Worm (Caenorhabditis elegans) whole organism, dauer: ENCODE data around the gene W06F12.3.
"Not testable (repeated sequence)": the region's sequence is repeated elsewhere in the genome, so short reads cannot be mapped to it uniquely, and the experiment has no call there.

Experiments
- unc-62 ChIP-seq: sonication (generic microtip); optimal IDR thresholded peaks from 2 replicates; lab custom pipeline; 2017; ENCODE audit warnings: missing biosample characterization, missing genetic modification reagents, missing genetic modification characterization

The W06F12.3 gene

ce11 chrIII:13751144-13751543 lies 16.3 kb downstream of the W06F12.3 start, which contains the start of gene mlc-7:
Gene mlc-7, plus strand, starts transcription at chrIII:13751444.
- not testable (repeated sequence) for TF ChIP-seq unc-62 (GFP tag; lab: Kevin White, UChicago)

DNA sequence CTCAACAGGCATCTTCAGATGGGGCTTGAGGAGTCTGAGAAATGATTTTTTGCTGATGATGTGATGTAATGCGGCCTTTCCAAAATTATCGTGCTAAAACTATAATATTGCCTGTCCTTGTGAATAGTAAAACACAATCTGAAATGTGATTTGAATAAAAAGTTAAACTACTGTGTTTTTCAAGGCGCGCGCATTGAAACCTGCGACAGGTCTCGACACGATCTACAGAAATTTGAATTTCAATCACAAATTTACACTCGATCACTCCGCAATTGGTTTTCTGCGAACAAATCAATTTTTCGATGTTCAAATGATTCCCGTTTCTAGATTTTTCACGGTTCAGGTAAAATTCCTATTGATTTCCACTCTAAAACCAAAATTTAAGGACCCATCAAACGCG lies 20.9 kb downstream of the W06F12.3 start, which contains the start of gene toca-2:
toca-2 (plus strand) TSS at position 208 of the 400 bp plus-strand sequence.
- no peak for TF ChIP-seq unc-62 (GFP tag; lab: Kevin White, UChicago)

ce11 chrIII:13759691-13760090 lies 24.9 kb downstream of the W06F12.3 start:
- TF ChIP-seq unc-62 (GFP tag; lab: Kevin White, UChicago): no peak

ce11 chrIII:13761022-13761421 lies 26.2 kb downstream of the W06F12.3 start:
- no peak for TF ChIP-seq unc-62 (GFP tag; lab: Kevin White, UChicago)

DNA sequence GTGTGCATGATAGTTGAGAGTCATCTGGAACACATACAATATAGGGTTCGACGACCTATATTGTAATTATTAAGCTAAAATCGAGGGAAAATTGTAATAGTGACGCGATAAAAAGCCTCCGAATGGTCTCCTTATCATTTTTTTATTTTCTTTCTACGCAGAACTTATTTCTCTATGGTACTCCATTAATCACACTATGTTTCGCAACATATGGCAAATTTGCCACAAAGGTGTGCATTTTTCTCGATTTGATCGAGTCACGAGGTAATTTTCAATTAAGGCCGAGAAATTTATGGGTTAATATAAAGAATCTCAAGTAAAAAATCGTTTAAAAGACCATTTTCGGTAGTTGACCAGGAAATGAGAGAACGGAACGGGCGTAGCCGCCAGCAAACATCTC lies 27.2 kb downstream of the W06F12.3 start, which contains the start of gene dbn-1:
dbn-1 (minus strand) TSS at position 24 of the 400 bp plus-strand sequence.
- no peak for TF ChIP-seq unc-62 (GFP tag; lab: Kevin White, UChicago)

DNA sequence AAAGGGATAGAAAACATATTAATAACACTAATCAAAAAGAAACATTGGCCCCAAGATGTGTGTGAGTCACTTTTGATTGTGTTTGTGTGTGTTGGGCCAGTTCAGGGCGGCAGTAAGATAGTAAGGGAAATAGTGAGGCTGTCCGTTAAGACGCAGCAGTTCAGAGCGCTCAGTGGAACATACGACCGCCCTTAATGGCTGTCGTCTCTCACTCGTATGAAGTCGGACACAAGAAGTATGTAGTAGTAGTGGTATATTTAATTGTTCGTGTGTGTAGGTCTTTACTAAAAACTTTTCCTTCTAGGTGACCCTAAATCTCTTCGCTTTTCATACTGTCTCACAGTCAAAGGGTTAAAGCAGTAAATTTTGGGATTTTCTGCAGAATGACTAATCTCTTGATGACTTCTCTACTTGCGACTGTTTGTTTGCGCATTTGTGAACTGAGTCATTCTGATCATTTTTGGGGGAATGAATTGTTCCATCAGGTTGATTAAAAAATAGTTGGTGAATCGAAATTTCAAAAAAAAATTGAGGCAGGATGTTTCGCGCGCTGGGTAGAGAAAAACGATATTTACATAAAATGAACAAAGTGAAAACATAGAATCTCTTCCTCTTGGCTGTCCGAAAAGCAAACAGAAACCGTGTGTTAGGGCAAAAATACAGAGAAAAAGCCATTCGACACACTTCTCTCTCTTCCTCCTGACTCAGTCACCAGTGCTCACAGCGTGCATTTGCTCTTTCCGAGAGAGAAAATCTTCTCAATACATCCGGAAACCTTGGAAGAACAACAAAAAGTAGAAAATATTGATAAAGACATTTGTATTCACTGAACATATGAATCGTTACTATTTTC lies 28.7 kb downstream of the W06F12.3 start:
- TF ChIP-seq unc-62 (GFP tag; lab: Kevin White, UChicago): no peak

DNA sequence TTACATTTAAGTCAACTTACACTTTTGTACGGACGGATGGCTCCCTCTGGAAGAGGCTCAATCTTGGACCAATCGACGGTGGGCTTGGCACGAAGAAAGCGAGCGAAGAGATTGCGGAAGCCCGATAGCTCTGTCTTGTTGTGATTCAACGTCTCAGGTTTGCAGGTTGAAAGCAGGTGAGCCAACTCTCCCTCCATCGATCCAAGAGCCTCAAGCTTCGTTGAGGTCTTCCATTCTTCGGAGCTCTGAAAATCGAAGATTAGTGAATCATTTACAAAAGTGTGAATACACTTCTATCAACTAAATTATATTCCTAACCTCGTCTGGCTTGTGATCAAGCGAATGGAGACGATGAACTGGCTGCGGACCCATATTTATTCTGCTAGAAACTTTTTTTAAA lies 31.0 kb downstream of the W06F12.3 start:
- TF ChIP-seq unc-62 (GFP tag; lab: Kevin White, UChicago): no peak

ce11 chrIII:13766704-13767323 lies 32.0 kb downstream of the W06F12.3 start:
- TF ChIP-seq unc-62 (GFP tag; lab: Kevin White, UChicago): no peak

DNA sequence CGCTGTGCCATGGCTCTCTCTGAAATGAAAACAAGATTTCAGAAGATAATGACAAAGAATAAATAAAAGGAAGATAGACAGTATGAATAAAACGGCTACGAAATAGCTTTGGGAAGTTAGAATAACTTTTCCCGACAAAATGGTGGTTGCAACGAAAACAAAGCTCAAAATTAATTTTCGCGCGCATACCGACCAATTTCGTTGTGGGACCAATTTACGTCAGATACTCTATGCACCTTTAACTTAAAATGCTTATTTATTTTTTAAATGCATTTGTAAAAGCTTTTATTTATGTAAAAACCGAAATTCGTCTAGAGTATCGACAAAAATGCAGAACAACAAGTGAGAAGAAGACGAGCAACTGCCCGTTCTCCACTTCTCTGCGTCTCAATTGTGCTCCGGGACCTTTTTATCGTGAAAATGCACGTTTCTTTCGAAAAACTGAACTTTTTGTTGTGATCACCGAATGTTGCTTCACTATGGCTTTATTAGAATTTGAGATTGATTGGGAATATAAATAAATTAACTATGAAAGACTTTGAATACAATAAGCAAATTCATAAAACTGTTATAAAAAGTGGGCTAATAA lies 33.3 kb downstream of the W06F12.3 start, which contains the start of gene rml-1:
rml-1 (minus strand) TSS at position 19 of the 589 bp plus-strand sequence.
- no peak for TF ChIP-seq unc-62 (GFP tag; lab: Kevin White, UChicago)

- no peak for TF ChIP-seq unc-62 (GFP tag; lab: Kevin White, UChicago)
Observed at ce11 chrIII:13770017-13770416, 35.2 kb downstream of the W06F12.3 start.

DNA sequence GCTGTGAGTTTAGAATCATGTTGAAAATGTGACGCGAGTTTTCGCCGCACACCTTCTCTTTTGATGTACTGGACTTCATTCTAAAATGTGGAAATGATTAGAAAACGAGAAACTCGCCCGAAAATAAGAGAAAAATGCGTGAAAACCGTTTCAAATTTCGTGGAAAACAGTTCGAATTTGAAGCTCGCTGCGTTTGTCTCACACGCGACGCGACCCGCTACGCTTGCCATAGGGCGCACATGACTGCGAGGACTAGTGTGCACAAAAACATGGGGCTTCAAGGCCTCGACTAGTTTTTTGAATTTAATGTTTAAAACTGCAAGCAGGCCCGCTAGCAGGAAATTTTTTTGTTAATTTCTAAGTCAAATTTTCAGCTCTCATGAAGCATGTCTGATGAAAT lies 36.3 kb downstream of the W06F12.3 start, which contains the start of the genes cyk-4 and pdr-1:
cyk-4 (minus strand) TSS at position 80 of the 400 bp plus-strand sequence.
pdr-1 (plus strand) TSS at position 369 of the 400 bp plus-strand sequence.
- no peak for TF ChIP-seq unc-62 (GFP tag; lab: Kevin White, UChicago)

ce11 chrIII:13772876-13773275 lies 38.0 kb downstream of the W06F12.3 start, which contains the start of gene mdt-29:
Gene mdt-29, plus strand, starts transcription at chrIII:13773176.
- no peak for TF ChIP-seq unc-62 (GFP tag; lab: Kevin White, UChicago)

ce11 chrIII:13778816-13779215 lies 44.0 kb downstream of the W06F12.3 start:
- TF ChIP-seq unc-62 (GFP tag; lab: Kevin White, UChicago): no peak

DNA sequence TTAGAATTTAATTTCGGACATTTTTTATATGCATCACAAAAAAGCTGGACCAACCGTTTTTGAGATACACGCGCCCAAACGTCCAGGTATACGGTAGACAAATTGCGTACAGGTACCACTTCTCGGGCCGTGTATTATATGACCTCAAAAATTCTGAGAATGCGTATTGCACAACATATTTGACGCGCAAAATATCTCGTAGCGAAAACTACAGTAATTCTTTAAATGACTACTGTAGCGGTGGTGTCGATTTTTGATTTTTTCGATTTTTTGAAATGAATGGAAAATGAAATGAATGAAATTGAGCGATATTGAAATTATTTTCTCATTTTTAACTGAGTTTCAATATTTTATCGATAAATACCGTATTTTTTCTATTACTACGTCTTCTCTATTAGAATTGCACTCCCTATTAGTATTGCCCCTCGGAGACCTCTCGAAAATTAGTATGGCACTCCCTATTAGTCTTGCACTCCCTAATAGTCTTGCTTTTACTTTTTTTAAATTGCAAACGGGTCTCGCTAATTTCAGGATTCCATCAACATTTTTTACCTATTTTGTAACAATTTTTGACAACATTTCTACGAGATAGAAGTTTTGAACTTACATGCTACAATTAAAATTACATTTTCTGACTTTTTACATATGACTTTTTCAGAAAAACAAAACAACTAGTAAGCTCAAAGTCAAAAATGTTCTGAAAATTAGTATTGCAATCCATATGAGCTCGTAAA lies 44.7 kb downstream of the W06F12.3 start:
- no peak for TF ChIP-seq unc-62 (GFP tag; lab: Kevin White, UChicago)

ce11 chrIII:13780199-13780706 lies 45.4 kb downstream of the W06F12.3 start, which contains the start of gene pot-3:
Gene pot-3, plus strand, starts transcription at chrIII:13780215.
- no peak for TF ChIP-seq unc-62 (GFP tag; lab: Kevin White, UChicago)
